Fruit fly (Drosophila melanogaster) whole organism, embryonic: ENCODE results near the gene Lon.
A peak's percentile ranks its signal among the peaks of the same experiment; 100 is the strongest.

Experiments used
- Aef1 ChIP-seq: fragments of 200-800 bp; sonication (Bioruptor generic); IDR thresholded peaks from 3 replicates; pipeline ENCODE4 v1.3.6; 2022; ENCODE audit warnings: missing biosample characterization, missing genetic modification characterization
- BEAF-32 ChIP-seq: fragments of 200-800 bp; sonication (Bioruptor generic); optimal IDR thresholded peaks from 3 replicates; lab custom pipeline; 2017; ENCODE audit warnings: missing biosample characterization, missing genetic modification characterization, mild to moderate bottlenecking, moderate library complexity, missing genetic modification reagents
- Blimp-1 ChIP-seq: fragments of 200-800 bp; sonication (Bioruptor generic); optimal IDR thresholded peaks from 3 replicates; lab custom pipeline; 2018; ENCODE audit warnings: missing biosample characterization, missing genetic modification characterization, mild to moderate bottlenecking, moderate library complexity, missing genetic modification reagents
- Bteb2 ChIP-seq: fragments of 200-800 bp; sonication (Bioruptor generic); optimal IDR thresholded peaks from 2 replicates; lab custom pipeline; 2016; ENCODE audit warnings: missing biosample characterization, missing genetic modification characterization
- CG10654 ChIP-seq: fragments of 200-800 bp; sonication (Bioruptor generic); optimal IDR thresholded peaks from 2 replicates; lab custom pipeline; 2016; ENCODE audit warnings: missing biosample characterization, missing genetic modification characterization
- CG12104 ChIP-seq: fragments of 200-800 bp; sonication (Bioruptor generic); optimal IDR thresholded peaks from 3 replicates; lab custom pipeline; 2016; ENCODE audit warnings: missing biosample characterization, missing genetic modification characterization
- CG1233 ChIP-seq: fragments of 200-800 bp; sonication (Bioruptor generic); optimal IDR thresholded peaks from 4 replicates; lab custom pipeline; 2018; ENCODE audit warnings: missing biosample characterization, mild to moderate bottlenecking, missing genetic modification characterization
- CG13296 ChIP-seq: fragments of 200-800 bp; sonication (Bioruptor generic); optimal IDR thresholded peaks from 3 replicates; lab custom pipeline; 2018; ENCODE audit warnings: missing biosample characterization, mild to moderate bottlenecking, missing genetic modification characterization
- CG13894 ChIP-seq: fragments of 200-800 bp; sonication (Bioruptor generic); optimal IDR thresholded peaks from 3 replicates; lab custom pipeline; 2018; ENCODE audit warnings: missing biosample characterization, mild to moderate bottlenecking, missing genetic modification characterization, moderate library complexity
- CG14014 ChIP-seq: fragments of 200-800 bp; sonication (Bioruptor generic); IDR thresholded peaks from 2 replicates; pipeline ENCODE4 v1.3.6; 2022; ENCODE audit warnings: missing biosample characterization, missing genetic modification characterization
- CG14050 ChIP-seq: fragments of 200-800 bp; sonication (Bioruptor generic); IDR thresholded peaks from 3 replicates; pipeline ENCODE4 v1.3.6; 2022; ENCODE audit warnings: missing biosample characterization, missing genetic modification characterization
- CG14965 ChIP-seq: fragments of 200-800 bp; sonication (Bioruptor generic); optimal IDR thresholded peaks from 2 replicates; lab custom pipeline; 2016; ENCODE audit warnings: missing biosample characterization, missing genetic modification characterization, borderline replicate concordance
- CG17359 ChIP-seq: fragments of 200-800 bp; sonication (Bioruptor generic); optimal IDR thresholded peaks from 3 replicates; lab custom pipeline; 2018; ENCODE audit warnings: missing biosample characterization, mild to moderate bottlenecking, missing genetic modification characterization, moderate library complexity
- CG17612 ChIP-seq: fragments of 200-800 bp; sonication (Bioruptor generic); IDR thresholded peaks from 2 replicates; pipeline ENCODE4 v1.3.6; 2022; ENCODE audit warnings: missing biosample characterization, missing genetic modification characterization
- CG30403 ChIP-seq: fragments of 200-800 bp; sonication (Bioruptor generic); optimal IDR thresholded peaks from 3 replicates; lab custom pipeline; 2016; ENCODE audit warnings: missing biosample characterization, missing genetic modification characterization
- CG32532 ChIP-seq: fragments of 200-800 bp; sonication (Bioruptor generic); IDR thresholded peaks from 2 replicates; pipeline ENCODE4 v1.3.6; 2022; ENCODE audit warnings: missing biosample characterization, missing genetic modification characterization
- CG32767 ChIP-seq: fragments of 200-800 bp; sonication (Bioruptor generic); IDR thresholded peaks from 2 replicates; pipeline ENCODE4 v1.3.6; 2022; ENCODE audit warnings: missing biosample characterization, missing genetic modification characterization
- CG3281 ChIP-seq: fragments of 200-800 bp; sonication (Bioruptor generic); optimal IDR thresholded peaks from 3 replicates; lab custom pipeline; 2017; ENCODE audit warnings: missing biosample characterization, mild to moderate bottlenecking, missing genetic modification characterization
- CG3407 ChIP-seq: fragments of 200-800 bp; sonication (Bioruptor generic); optimal IDR thresholded peaks from 2 replicates; lab custom pipeline; 2018; ENCODE audit warnings: missing biosample characterization, mild to moderate bottlenecking, missing genetic modification characterization
- CG7271 ChIP-seq: fragments of 200-800 bp; sonication (Bioruptor generic); optimal IDR thresholded peaks from 2 replicates; lab custom pipeline; 2018; ENCODE audit warnings: missing biosample characterization, mild to moderate bottlenecking, missing genetic modification characterization, moderate library complexity
- CG8765 ChIP-seq: fragments of 200-800 bp; sonication (Bioruptor generic); IDR thresholded peaks from 2 replicates; pipeline ENCODE4 v1.3.6; 2022; ENCODE audit warnings: missing biosample characterization, missing genetic modification characterization
- CG9609 ChIP-seq: fragments of 200-800 bp; sonication (Bioruptor generic); optimal IDR thresholded peaks from 3 replicates; lab custom pipeline; 2016; ENCODE audit warnings: missing biosample characterization, missing genetic modification characterization
- CHES-1-like ChIP-seq: fragments of 200-800 bp; sonication (Bioruptor generic); optimal IDR thresholded peaks from 2 replicates; lab custom pipeline; 2016; ENCODE audit warnings: missing biosample characterization, missing genetic modification characterization
- Dbx ChIP-seq: fragments of 200-800 bp; sonication (Bioruptor generic); IDR thresholded peaks from 3 replicates; pipeline ENCODE4 v1.3.6; 2022; ENCODE audit warnings: missing biosample characterization, missing genetic modification characterization
- E2f1 ChIP-seq: fragments of 200-800 bp; sonication (Bioruptor generic); IDR thresholded peaks from 2 replicates; pipeline ENCODE4 v1.3.6; 2022; ENCODE audit warnings: missing biosample characterization, missing genetic modification characterization
- Eip74EF ChIP-seq, 2 experiments: fragments of 200-800 bp in 1 of 2; fragments of >200 bp in 1 of 2; sonication (Bioruptor generic) in 1 of 2; optimal IDR thresholded peaks; 2 replicates each; lab custom pipeline; 2017 to 2019; ENCODE audit warnings: missing biosample characterization in 2 of 2, missing genetic modification characterization in 2 of 2, mild to moderate bottlenecking in 1 of 2, moderate library complexity in 1 of 2
- Ets97D ChIP-seq: fragments of 200-800 bp; sonication (Bioruptor generic); optimal IDR thresholded peaks from 3 replicates; lab custom pipeline; 2016; ENCODE audit warnings: missing biosample characterization, missing genetic modification characterization
- Hand ChIP-seq: fragments of 200-800 bp; sonication (Bioruptor generic); optimal IDR thresholded peaks from 2 replicates; lab custom pipeline; 2017; ENCODE audit warnings: mild to moderate bottlenecking, missing biosample characterization, missing genetic modification reagents, missing genetic modification characterization
- Hr51 ChIP-seq, 2 experiments: fragments of 200-800 bp; sonication (Bioruptor generic); optimal IDR thresholded peaks; 2 replicates in 1 of 2; 3 replicates in 1 of 2; lab custom pipeline; 2016 to 2018; ENCODE audit warnings: missing biosample characterization in 2 of 2, missing genetic modification characterization in 2 of 2, mild to moderate bottlenecking in 1 of 2, moderate library complexity in 1 of 2
- MESR4 ChIP-seq: fragments of 200-800 bp; sonication (Bioruptor generic); optimal IDR thresholded peaks from 2 replicates; lab custom pipeline; 2018; ENCODE audit warnings: missing biosample characterization, mild to moderate bottlenecking, missing genetic modification characterization, moderate library complexity
- NFAT ChIP-seq: fragments of 200-800 bp; sonication (Bioruptor generic); IDR thresholded peaks from 2 replicates; pipeline ENCODE4 v1.3.6; 2022; ENCODE audit warnings: missing biosample characterization, missing genetic modification characterization
- Poxn ChIP-seq: fragments of 200-800 bp; sonication (Bioruptor generic); IDR thresholded peaks from 2 replicates; pipeline ENCODE4 v1.3.6; 2022; ENCODE audit warnings: missing biosample characterization, missing genetic modification characterization
- Side ChIP-seq: fragments of 200-800 bp; sonication (Bioruptor generic); optimal IDR thresholded peaks from 2 replicates; lab custom pipeline; 2016; ENCODE audit warnings: missing biosample characterization, missing genetic modification characterization
- Sry-δ ChIP-seq: fragments of 200-800 bp; sonication (Bioruptor generic); optimal IDR thresholded peaks from 2 replicates; lab custom pipeline; 2016; ENCODE audit warnings: missing biosample characterization, missing genetic modification characterization
- Tbp ChIP-seq: fragments of >200 bp; optimal IDR thresholded peaks from 2 replicates; lab custom pipeline; 2018; ENCODE audit warnings: missing biosample characterization, missing genetic modification characterization
- Xrp1 ChIP-seq: fragments of 200-800 bp; sonication (Bioruptor generic); IDR thresholded peaks from 2 replicates; pipeline ENCODE4 v1.3.6; 2022; ENCODE audit warnings: missing biosample characterization, missing genetic modification characterization
- ap ChIP-seq: fragments of 200-800 bp; sonication (Bioruptor generic); IDR thresholded peaks from 2 replicates; pipeline ENCODE4 v1.3.6; 2022; ENCODE audit warnings: missing biosample characterization, missing genetic modification characterization
- croc ChIP-seq: fragments of 200-800 bp; sonication (Bioruptor generic); conservative IDR thresholded peaks from 3 replicates; pipeline ENCODE4 v1.3.6; 2022; ENCODE audit warnings: missing biosample characterization, missing genetic modification characterization
- danr ChIP-seq: fragments of 200-800 bp; sonication (Bioruptor generic); IDR thresholded peaks from 2 replicates; pipeline ENCODE4 v1.3.6; 2022; ENCODE audit warnings: missing biosample characterization, missing genetic modification characterization
- disco-r ChIP-seq: fragments of 200-800 bp; sonication (Bioruptor generic); optimal IDR thresholded peaks from 2 replicates; lab custom pipeline; 2016; ENCODE audit warnings: missing biosample characterization, missing genetic modification characterization
- dysf ChIP-seq: fragments of 200-800 bp; sonication (Bioruptor generic); IDR thresholded peaks from 3 replicates; pipeline ENCODE4 v1.3.6; 2022; ENCODE audit warnings: missing biosample characterization, missing genetic modification characterization
- gfzf ChIP-seq: fragments of 200-800 bp; sonication (Bioruptor generic); optimal IDR thresholded peaks from 2 replicates; lab custom pipeline; 2016; ENCODE audit warnings: missing biosample characterization, mild to moderate bottlenecking, missing genetic modification characterization, moderate library complexity
- ham ChIP-seq: fragments of 200-800 bp; sonication (Bioruptor generic); IDR thresholded peaks from 2 replicates; pipeline ENCODE4 v1.3.6; 2022; ENCODE audit warnings: missing biosample characterization, missing genetic modification characterization
- jigr1 ChIP-seq: fragments of 200-800 bp; sonication (Bioruptor generic); IDR thresholded peaks from 3 replicates; pipeline ENCODE4 v1.3.6; 2022; ENCODE audit warnings: missing biosample characterization, missing genetic modification characterization
- lbe ChIP-seq: fragments of 200-800 bp; sonication (Bioruptor generic); optimal IDR thresholded peaks from 2 replicates; lab custom pipeline; 2016; ENCODE audit warnings: missing biosample characterization, mild to moderate bottlenecking, missing genetic modification characterization
- row ChIP-seq: fragments of 200-800 bp; sonication (Bioruptor generic); IDR thresholded peaks from 3 replicates; pipeline ENCODE4 v1.3.6; 2022; ENCODE audit warnings: missing biosample characterization, missing genetic modification characterization
- sens ChIP-seq: fragments of 200-800 bp; sonication (Bioruptor generic); peaks from one replicate; lab custom pipeline; 2016; ENCODE audit warnings: missing biosample characterization, missing genetic modification characterization
- wor ChIP-seq: fragments of 200-800 bp; sonication (Bioruptor generic); IDR thresholded peaks from 2 replicates; pipeline ENCODE4 v1.3.6; 2022; ENCODE audit warnings: missing biosample characterization, missing genetic modification characterization
- z ChIP-seq: fragments of 200-800 bp; sonication (Bioruptor generic); IDR thresholded peaks from 3 replicates; pipeline ENCODE4 v1.3.6; 2022; ENCODE audit warnings: missing biosample characterization, missing genetic modification characterization

Gene Lon

DNA sequence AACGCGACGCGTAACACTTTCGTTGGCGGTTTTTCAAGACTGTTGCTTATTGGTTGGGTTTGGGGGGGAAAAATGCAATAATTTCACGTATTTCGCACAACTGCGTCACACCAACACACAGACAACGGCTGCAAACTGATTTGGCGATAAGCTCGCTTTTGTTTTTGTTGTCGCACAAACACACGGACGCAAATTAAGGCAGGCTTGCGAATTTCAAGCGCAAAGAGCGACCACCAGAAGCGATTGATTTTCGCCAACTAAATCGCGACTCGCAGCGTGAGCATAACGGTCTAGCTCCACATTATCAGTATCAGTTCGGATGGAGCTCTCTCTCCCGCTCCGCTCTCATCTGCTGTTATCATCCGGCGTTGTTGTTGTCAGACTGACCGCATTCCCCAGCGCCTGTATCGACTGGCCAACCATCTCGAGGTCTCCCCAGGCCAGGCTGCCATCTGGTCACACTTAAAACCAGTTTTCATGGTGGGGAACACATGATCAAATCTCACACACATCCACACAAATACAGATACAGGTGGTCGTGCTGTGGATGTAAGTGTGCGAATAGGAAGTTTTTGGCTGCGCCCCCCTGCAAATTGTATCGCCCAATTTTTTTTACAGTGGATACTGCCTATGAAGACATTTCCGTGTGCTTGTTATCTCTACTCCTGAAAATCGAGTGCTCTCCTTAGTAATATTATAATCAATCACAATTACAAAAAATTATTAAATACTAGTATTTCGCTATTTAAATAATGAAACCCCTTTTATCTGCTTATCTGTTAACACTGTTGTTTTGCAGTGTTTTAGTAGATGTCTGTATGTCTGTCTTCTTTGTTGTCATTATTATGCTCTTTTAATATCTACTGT, 21.0 kb upstream of the Lon start (continued):
- TF ChIP-seq ham (GFP tag; lab: Robert Waterston, UW) (no peak), CG14014 (GFP tag; lab: Robert Waterston, UW) (peak; percentile 75), CG17359 (tag; lab: Kevin White, UChicago) (peak; percentile 42), Tbp (GFP tag; lab: Kevin White, UChicago) (no peak), CG7271 (tag; lab: Kevin White, UChicago) (no peak), Side (GFP tag; lab: Kevin White, UChicago) (no peak), CG1233 (peak; percentile 47), row (GFP tag; lab: Robert Waterston, UW) (peak; percentile 86), disco-r (GFP tag; lab: Kevin White, UChicago) (no peak), sens (GFP tag; lab: Kevin White, UChicago) (peak; percentile 56), z (GFP tag; lab: Robert Waterston, UW) (no peak), Eip74EF (GFP tag; optimal IDR thresholded peaks at IDR 0.05; lab: Kevin White, UChicago) (peak in 1 of 2 experiments; percentile 75), Xrp1 (GFP tag; lab: Robert Waterston, UW) (peak; percentile 49; the same call in 1 of the 2 replicates), Aef1 (GFP tag; lab: Robert Waterston, UW) (peak; percentile 61; the same call in 2 of the 3 replicates), BEAF-32 (GFP tag; lab: Kevin White, UChicago) (no peak), CG10654 (GFP tag; lab: Kevin White, UChicago) (peak; percentile 41), CG13894 (tag; lab: Kevin White, UChicago) (peak; percentile 55), gfzf (GFP tag; lab: Kevin White, UChicago) (peak; percentile 55), Dbx (GFP tag; lab: Robert Waterston, UW) (peak; percentile 74; the same call in 2 of the 3 replicates), CHES-1-like (GFP tag; lab: Kevin White, UChicago) (no peak), danr (0 out of 2 replicates have a peak, but pooled peaks have one; percentile 52), CG32532 (GFP tag; lab: Robert Waterston, UW) (peak; percentile 82), ap (peak; percentile 34; the same call in 1 of the 2 replicates), dysf (GFP tag; lab: Robert Waterston, UW) (peak; percentile 75; the same call in 2 of the 3 replicates), croc (no peak), Ets97D (no peak), jigr1 (GFP tag; lab: Robert Waterston, UW) (no peak), MESR4 (GFP tag; lab: Kevin White, UChicago) (no peak), NFAT (GFP tag; lab: Robert Waterston, UW) (peak; percentile 79), CG13296 (GFP tag; lab: Kevin White, UChicago) (peak; percentile 57), CG3407 (GFP tag; lab: Kevin White, UChicago) (no peak), wor (no peak), CG3281 (GFP tag; lab: Kevin White, UChicago) (peak; percentile 77), CG8765 (GFP tag; lab: Robert Waterston, UW) (no peak), Hand (GFP tag; lab: Kevin White, UChicago) (peak; percentile 1), Sry-δ (GFP tag; lab: Kevin White, UChicago) (peak; percentile 4), CG30403 (GFP tag; lab: Kevin White, UChicago) (peak; percentile 34), E2f1 (peak; percentile 55; the same call in 1 of the 2 replicates), Poxn (GFP tag; lab: Robert Waterston, UW) (peak; percentile 38; the same call in 1 of the 2 replicates), lbe (peak; percentile 23), CG32767 (GFP tag; lab: Robert Waterston, UW) (peak; percentile 55; the same call in 1 of the 2 replicates), CG14965 (no peak), CG14050 (GFP tag; lab: Robert Waterston, UW) (peak; percentile 54), Hr51 (GFP tag; optimal IDR thresholded peaks at IDR 0.05; lab: Kevin White, UChicago) (peak; percentile 36 to 59), CG12104 (GFP tag; lab: Kevin White, UChicago) (no peak), Blimp-1 (peak; percentile 11), CG17612 (GFP tag; lab: Robert Waterston, UW) (peak; percentile 24; the same call in 1 of the 2 replicates), CG9609 (GFP tag; lab: Kevin White, UChicago) (no peak), Bteb2 (peak; percentile 18)
